Fruit fly (Drosophila melanogaster): ENCODE measurements around the gene CG45071.

CG45071 gene

dm6 chr3L:15073680-15074079 is 32.0 kb upstream of the CG45071 start (continued):
- TF ChIP-seq chinmo (GFP tag; IDR thresholded peaks at IDR 0.05; ENCODE audit: partially characterized antibody) (0 out of 4 replicates have a peak, but pooled peaks have one; percentile 57), CG3163 (GFP tag; optimal IDR thresholded peaks at IDR 0.05) (no peak), GATAe (GFP tag; conservative IDR thresholded peaks at IDR 0.05) (no peak), sd (tag; optimal IDR thresholded peaks at IDR 0.05) (peak; percentile 97)

DNA sequence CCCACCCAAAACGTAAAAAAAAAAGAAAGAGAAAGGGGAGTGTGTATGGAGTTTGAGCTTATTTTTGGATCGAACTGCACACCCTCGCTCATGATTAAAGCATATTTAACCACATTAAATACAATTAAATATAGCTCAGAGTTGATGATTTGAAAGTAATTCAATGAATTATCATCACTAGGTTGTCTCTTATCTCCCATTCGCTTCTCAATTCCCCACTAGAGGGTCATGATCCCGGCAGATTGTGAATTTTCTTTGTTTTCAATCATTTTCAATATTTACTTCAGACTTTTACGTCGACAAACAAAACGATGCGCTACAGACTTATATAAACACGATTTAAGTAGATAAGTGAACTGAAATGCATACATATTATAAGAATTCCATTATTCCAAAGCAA is 29.3 kb upstream of the CG45071 start:
- TF ChIP-seq dati (GFP tag; IDR thresholded peaks at IDR 0.05) (no peak), Dip3 (GFP tag; optimal IDR thresholded peaks at IDR 0.05) (no peak), org-1 (GFP tag; optimal IDR thresholded peaks at IDR 0.05) (no peak), Pdp1 (GFP tag; optimal IDR thresholded peaks at IDR 0.05) (peak in 1 of 2 experiments; percentile 19), CG14710 (tag; optimal IDR thresholded peaks at IDR 0.05) (no peak)

dm6 chr3L:15078347-15078746 is 27.3 kb upstream of the CG45071 start, which contains the start of gene Or71a:
Gene Or71a (minus strand): TSS chr3L:15078447.
- no peak for TF ChIP-seq Myb (GFP tag; optimal IDR thresholded peaks at IDR 0.05)
- TF ChIP-seq kah (GFP tag; optimal IDR thresholded peaks at IDR 0.05) = no peak
- no peak for TF ChIP-seq CG7271 (tag; optimal IDR thresholded peaks at IDR 0.05)
- no peak for TF ChIP-seq Atf6 (GFP tag; IDR thresholded peaks at IDR 0.05)
- TF ChIP-seq Nf-YB (GFP tag; optimal IDR thresholded peaks at IDR 0.05) = no peak
- TF ChIP-seq Hsf (GFP tag; optimal IDR thresholded peaks at IDR 0.05) = no peak
- no peak for TF ChIP-seq HLH4C (GFP tag; IDR thresholded peaks at IDR 0.05; ENCODE audit: partially characterized antibody)
- TF ChIP-seq CG11723 (GFP tag; optimal IDR thresholded peaks at IDR 0.05) = no peak
- no peak for TF ChIP-seq CG12219 (GFP tag; optimal IDR thresholded peaks at IDR 0.05)
- no peak for TF ChIP-seq toy (GFP tag; IDR thresholded peaks at IDR 0.05)
- no peak for TF ChIP-seq amos (GFP tag; IDR thresholded peaks at IDR 0.05; ENCODE audit: partially characterized antibody)
- TF ChIP-seq Aef1 (GFP tag; IDR thresholded peaks at IDR 0.05) = no peak
- no peak for TF ChIP-seq Fer3 (tag; optimal IDR thresholded peaks at IDR 0.05)

dm6 chr3L:15079278-15079677 is 26.4 kb upstream of the CG45071 start:
- TF ChIP-seq Dp (GFP tag; optimal IDR thresholded peaks at IDR 0.05) = peak; percentile 3
- TF ChIP-seq Bgb (GFP tag; IDR thresholded peaks at IDR 0.05; ENCODE audit: partially characterized antibody) = peak; percentile 45; the same call in 1 of the 2 replicates
- TF ChIP-seq CG7271 (tag; optimal IDR thresholded peaks at IDR 0.05) = no peak
- TF ChIP-seq CG11504 (tag; optimal IDR thresholded peaks at IDR 0.05) = peak; percentile 54
- TF ChIP-seq CG12236 (GFP tag; optimal IDR thresholded peaks at IDR 0.05) = no peak
- peak; percentile 15; the same call in 1 of the 2 replicates for TF ChIP-seq Scr (GFP tag; IDR thresholded peaks at IDR 0.05; ENCODE audit: partially characterized antibody)
- peak; percentile 50; the same call in 1 of the 2 replicates for TF ChIP-seq CG32532 (GFP tag; IDR thresholded peaks at IDR 0.05)
- peak; percentile 14 for TF ChIP-seq CG8290 (GFP tag; optimal IDR thresholded peaks at IDR 0.05)
- no peak for TF ChIP-seq CG8290 (tag; optimal IDR thresholded peaks at IDR 0.05)
- no peak for TF ChIP-seq CG7357 (GFP tag; IDR thresholded peaks at IDR 0.05)
- TF ChIP-seq CG2199 (GFP tag; IDR thresholded peaks at IDR 0.05) = peak; percentile 91
- no peak for TF ChIP-seq schlank (tag; optimal IDR thresholded peaks at IDR 0.05)
- TF ChIP-seq CG6813 (GFP tag; optimal IDR thresholded peaks at IDR 0.05) = peak; percentile 18
- TF ChIP-seq abd-A (tag; optimal IDR thresholded peaks at IDR 0.05) = no peak
- TF ChIP-seq CG34376 (GFP tag; optimal IDR thresholded peaks at IDR 0.05) = peak; percentile 2
- TF ChIP-seq CG33557 (GFP tag; optimal IDR thresholded peaks at IDR 0.05) = peak; percentile 20
- TF ChIP-seq wor (GFP tag; IDR thresholded peaks at IDR 0.05) = no peak
- TF ChIP-seq fd64A (GFP tag; optimal IDR thresholded peaks at IDR 0.05) = no peak
- TF ChIP-seq Jarid2 (GFP tag; optimal IDR thresholded peaks at IDR 0.05) = peak; percentile 93
- TF ChIP-seq Trl (optimal IDR thresholded peaks at IDR 0.05) = peak; percentile 91 to 93
- peak; percentile 61 for TF ChIP-seq Trl (GFP tag; optimal IDR thresholded peaks at IDR 0.05)
- TF ChIP-seq gt (GFP tag; IDR thresholded peaks at IDR 0.05) = no peak
- TF ChIP-seq CG31365 (tag; optimal IDR thresholded peaks at IDR 0.05) = peak; percentile 97
- TF ChIP-seq CG42726 (GFP tag; IDR thresholded peaks at IDR 0.05; ENCODE audit: partially characterized antibody) = peak; percentile 40; the same call in 1 of the 2 replicates
- TF ChIP-seq CG18011 (GFP tag; optimal IDR thresholded peaks at IDR 0.05) = no peak
- no peak for TF ChIP-seq Sry-β (GFP tag; optimal IDR thresholded peaks at IDR 0.05)

Data from whole organism, embryonic.